Fruit fly (Drosophila melanogaster) whole organism, embryonic: Measurements from ENCODE around the gene sNPF-R.

ENCODE experiments used
- Adf1 ChIP-seq: fragments of 200-800 bp; sonication (Bioruptor generic); IDR thresholded peaks from 2 replicates; pipeline ENCODE4 v1.3.6; 2022; ENCODE audit warnings: missing biosample characterization, missing genetic modification characterization
- CG12219 ChIP-seq: fragments of 200-800 bp; sonication (Bioruptor generic); optimal IDR thresholded peaks from 3 replicates; lab custom pipeline; 2018; ENCODE audit warnings: missing biosample characterization, mild to moderate bottlenecking, missing genetic modification characterization
- CG12391 ChIP-seq: fragments of 200-800 bp; sonication (Bioruptor generic); optimal IDR thresholded peaks from 3 replicates; lab custom pipeline; 2018; ENCODE audit warnings: missing biosample characterization, mild to moderate bottlenecking, missing genetic modification characterization, moderate library complexity
- CG12942 ChIP-seq: fragments of 200-800 bp; sonication (Bioruptor generic); optimal IDR thresholded peaks from 3 replicates; lab custom pipeline; 2016; ENCODE audit warnings: missing biosample characterization, missing genetic modification characterization
- CG13287 ChIP-seq: fragments of 200-800 bp; sonication (Bioruptor generic); IDR thresholded peaks from 2 replicates; pipeline ENCODE4 v1.3.6; 2022; ENCODE audit warnings: missing biosample characterization, missing genetic modification characterization; ENCODE audit not compliant: partially characterized antibody
- CG13424 ChIP-seq: fragments of 200-800 bp; sonication (Bioruptor generic); optimal IDR thresholded peaks from 2 replicates; lab custom pipeline; 2019; ENCODE audit warnings: missing biosample characterization, mild to moderate bottlenecking, missing genetic modification characterization, moderate library complexity
- CG15269 ChIP-seq: fragments of 200-800 bp; sonication (Bioruptor generic); optimal IDR thresholded peaks from 2 replicates; lab custom pipeline; 2018; ENCODE audit warnings: missing biosample characterization, mild to moderate bottlenecking, missing genetic modification characterization, moderate library complexity
- CG17328 ChIP-seq: fragments of 200-800 bp; sonication (Bioruptor generic); IDR thresholded peaks from 2 replicates; pipeline ENCODE4 v1.3.6; 2022; ENCODE audit warnings: missing biosample characterization, missing genetic modification characterization
- CG18619 ChIP-seq: fragments of 200-800 bp; sonication (Bioruptor generic); optimal IDR thresholded peaks from 3 replicates; lab custom pipeline; 2017; ENCODE audit warnings: missing biosample characterization, mild to moderate bottlenecking, missing genetic modification characterization
- CG2199 ChIP-seq: fragments of 200-800 bp; sonication (Bioruptor generic); IDR thresholded peaks from 3 replicates; pipeline ENCODE4 v1.3.6; 2022; ENCODE audit warnings: missing biosample characterization, missing genetic modification characterization
- CG30403 ChIP-seq: fragments of 200-800 bp; sonication (Bioruptor generic); optimal IDR thresholded peaks from 3 replicates; lab custom pipeline; 2016; ENCODE audit warnings: missing biosample characterization, missing genetic modification characterization
- CG31441 ChIP-seq: fragments of 200-800 bp; sonication (Bioruptor generic); IDR thresholded peaks from 2 replicates; pipeline ENCODE4 v1.3.6; 2022; ENCODE audit warnings: missing biosample characterization, missing genetic modification characterization
- CG32532 ChIP-seq: fragments of 200-800 bp; sonication (Bioruptor generic); IDR thresholded peaks from 2 replicates; pipeline ENCODE4 v1.3.6; 2022; ENCODE audit warnings: missing biosample characterization, missing genetic modification characterization
- CG34422 ChIP-seq: fragments of 200-800 bp; sonication (Bioruptor generic); IDR thresholded peaks from 3 replicates; pipeline ENCODE4 v1.3.6; 2022; ENCODE audit warnings: missing biosample characterization, missing genetic modification characterization
- CG3847 ChIP-seq: fragments of 200-800 bp; sonication (Bioruptor generic); IDR thresholded peaks from 2 replicates; pipeline ENCODE4 v1.3.6; 2022; ENCODE audit warnings: missing biosample characterization, missing genetic modification characterization
- CG42726 ChIP-seq: fragments of 200-800 bp; sonication (Bioruptor generic); IDR thresholded peaks from 2 replicates; pipeline ENCODE4 v1.3.6; 2022; ENCODE audit warnings: missing biosample characterization, missing genetic modification characterization; ENCODE audit not compliant: partially characterized antibody
- CG7963 ChIP-seq: fragments of 200-800 bp; sonication (Bioruptor generic); IDR thresholded peaks from 3 replicates; pipeline ENCODE4 v1.3.6; 2022; ENCODE audit warnings: missing biosample characterization, missing genetic modification characterization; ENCODE audit not compliant: partially characterized antibody
- CG9797 ChIP-seq: fragments of 200-800 bp; sonication (Bioruptor generic); optimal IDR thresholded peaks from 3 replicates; lab custom pipeline; 2018; ENCODE audit warnings: missing biosample characterization, mild to moderate bottlenecking, missing genetic modification characterization
- D19B ChIP-seq: fragments of 200-800 bp; sonication (Bioruptor generic); optimal IDR thresholded peaks from 2 replicates; lab custom pipeline; 2017; ENCODE audit warnings: missing biosample characterization, mild to moderate bottlenecking, missing genetic modification characterization
- Dll ChIP-seq: fragments of 200-800 bp; sonication (Bioruptor generic); IDR thresholded peaks from 4 replicates; pipeline ENCODE4 v1.3.6; 2022; ENCODE audit warnings: missing biosample characterization, missing genetic modification characterization; ENCODE audit not compliant: partially characterized antibody
- Dp ChIP-seq: fragments of 200-800 bp; sonication (Bioruptor generic); optimal IDR thresholded peaks from 2 replicates; lab custom pipeline; 2018; ENCODE audit warnings: missing biosample characterization, mild to moderate bottlenecking, missing genetic modification characterization, moderate library complexity
- E2f2 ChIP-seq: fragments of 200-800 bp; sonication (Bioruptor generic); IDR thresholded peaks from 2 replicates; pipeline ENCODE4 v1.3.6; 2022; ENCODE audit warnings: missing biosample characterization, missing genetic modification characterization
- Fer3 ChIP-seq: fragments of 200-800 bp; sonication (Bioruptor generic); optimal IDR thresholded peaks from 2 replicates; lab custom pipeline; 2018; ENCODE audit warnings: missing biosample characterization, mild to moderate bottlenecking, missing genetic modification characterization, moderate library complexity
- H2.0 ChIP-seq: fragments of 200-800 bp; sonication (Bioruptor generic); IDR thresholded peaks from 2 replicates; pipeline ENCODE4 v1.3.6; 2022; ENCODE audit warnings: missing biosample characterization, missing genetic modification characterization
- Hr51 ChIP-seq, 2 experiments: fragments of 200-800 bp; sonication (Bioruptor generic); optimal IDR thresholded peaks; 2 replicates in 1 of 2; 3 replicates in 1 of 2; lab custom pipeline; 2016 to 2018; ENCODE audit warnings: missing biosample characterization in 2 of 2, missing genetic modification characterization in 2 of 2, mild to moderate bottlenecking in 1 of 2, moderate library complexity in 1 of 2
- Nf-YA ChIP-seq: fragments of 200-800 bp; sonication (Bioruptor generic); IDR thresholded peaks from 2 replicates; pipeline ENCODE4 v1.3.6; 2022; ENCODE audit warnings: missing biosample characterization, missing genetic modification characterization
- NfI ChIP-seq: fragments of 200-800 bp; sonication (Bioruptor generic); optimal IDR thresholded peaks from 3 replicates; lab custom pipeline; 2018; ENCODE audit warnings: missing biosample characterization, mild to moderate bottlenecking, missing genetic modification characterization, moderate library complexity
- PHDP ChIP-seq: fragments of 200-800 bp; sonication (Bioruptor generic); optimal IDR thresholded peaks from 3 replicates; lab custom pipeline; 2018; ENCODE audit warnings: missing biosample characterization, mild to moderate bottlenecking, missing genetic modification characterization, moderate library complexity
- Sry-δ ChIP-seq: fragments of 200-800 bp; sonication (Bioruptor generic); optimal IDR thresholded peaks from 2 replicates; lab custom pipeline; 2016; ENCODE audit warnings: missing biosample characterization, missing genetic modification characterization
- Trl ChIP-seq, 3 experiments: fragments of >200 bp in 2 of 3; fragments of 200-800 bp in 1 of 3; sonication (Bioruptor generic) in 1 of 3; optimal IDR thresholded peaks; 2 replicates in 1 of 3; 3 replicates in 2 of 3; lab custom pipeline; 2016 to 2017; ENCODE audit warnings: missing biosample characterization in 1 of 3, missing genetic modification characterization in 1 of 3
- amos ChIP-seq: fragments of 200-800 bp; sonication (Bioruptor generic); IDR thresholded peaks from 2 replicates; pipeline ENCODE4 v1.3.6; 2022; ENCODE audit warnings: missing biosample characterization, missing genetic modification characterization; ENCODE audit not compliant: partially characterized antibody
- bbx ChIP-seq: fragments of 200-800 bp; sonication (Bioruptor generic); IDR thresholded peaks from 2 replicates; pipeline ENCODE4 v1.3.6; 2022; ENCODE audit warnings: missing biosample characterization, missing genetic modification characterization; ENCODE audit not compliant: partially characterized antibody
- bsh ChIP-seq, 2 experiments: fragments of 200-800 bp; sonication (Bioruptor generic); optimal IDR thresholded peaks; 2 replicates each; lab custom pipeline; 2017 to 2018; ENCODE audit warnings: mild to moderate bottlenecking in 2 of 2, missing biosample characterization in 2 of 2, missing genetic modification characterization in 2 of 2, moderate library complexity in 1 of 2
- ci ChIP-seq: fragments of 200-800 bp; sonication (Bioruptor generic); IDR thresholded peaks from 3 replicates; pipeline ENCODE4 v1.3.6; 2022; ENCODE audit warnings: missing biosample characterization, missing genetic modification characterization
- dm ChIP-seq: fragments of 200-800 bp; sonication (Bioruptor generic); optimal IDR thresholded peaks from 3 replicates; lab custom pipeline; 2016; ENCODE audit warnings: missing biosample characterization, missing genetic modification characterization
- dpn ChIP-seq, 2 experiments: fragments of 200-800 bp; sonication (Bioruptor generic); optimal IDR thresholded peaks; 3 replicates each; lab custom pipeline; 2016; ENCODE audit warnings: missing biosample characterization in 2 of 2, missing genetic modification characterization in 2 of 2
- eve ChIP-seq, 2 experiments: fragments of >200 bp; optimal IDR thresholded peaks; 2 replicates each; lab custom pipeline; 2017; ENCODE audit warnings: missing biosample characterization in 2 of 2, missing genetic modification characterization in 2 of 2
- gem ChIP-seq: fragments of 200-800 bp; sonication (Bioruptor generic); optimal IDR thresholded peaks from 2 replicates; lab custom pipeline; 2019; ENCODE audit warnings: missing biosample characterization, mild to moderate bottlenecking, missing genetic modification characterization, moderate library complexity
- inv ChIP-seq: fragments of 200-800 bp; sonication (Bioruptor generic); IDR thresholded peaks from 2 replicates; pipeline ENCODE4 v1.3.6; 2022; ENCODE audit warnings: missing biosample characterization, missing genetic modification characterization; ENCODE audit not compliant: partially characterized antibody
- lov ChIP-seq, 2 experiments: fragments of 200-800 bp in 1 of 2; fragments of >200 bp in 1 of 2; sonication (Bioruptor generic) in 1 of 2; IDR thresholded peaks in 1 of 2; optimal IDR thresholded peaks in 1 of 2; 2 replicates in 1 of 2; 3 replicates in 1 of 2; pipeline versions ENCODE4 v1.3.6 to Lab custom; 2017 to 2022; ENCODE audit warnings: missing biosample characterization in 1 of 2, missing genetic modification characterization in 1 of 2
- pzg ChIP-seq: fragments of 200-800 bp; sonication (Bioruptor generic); optimal IDR thresholded peaks from 3 replicates; lab custom pipeline; 2018; ENCODE audit warnings: missing biosample characterization, mild to moderate bottlenecking, missing genetic modification characterization, moderate library complexity
- slbo ChIP-seq: fragments of 200-800 bp; sonication (Bioruptor generic); IDR thresholded peaks from 2 replicates; pipeline ENCODE4 v1.3.6; 2022; ENCODE audit warnings: missing biosample characterization, missing genetic modification characterization
- unc-4 ChIP-seq: fragments of 200-800 bp; sonication (Bioruptor generic); IDR thresholded peaks from 2 replicates; pipeline ENCODE4 v1.3.6; 2022; ENCODE audit warnings: missing biosample characterization, missing genetic modification characterization; ENCODE audit not compliant: partially characterized antibody
- unpg ChIP-seq: fragments of 200-800 bp; sonication (Bioruptor generic); optimal IDR thresholded peaks from 3 replicates; lab custom pipeline; 2018; ENCODE audit warnings: missing biosample characterization, mild to moderate bottlenecking, missing genetic modification characterization, moderate library complexity
- usp ChIP-seq: fragments of >200 bp; optimal IDR thresholded peaks from 2 replicates; lab custom pipeline; 2017; ENCODE audit warnings: missing biosample characterization, missing genetic modification characterization
- vvl ChIP-seq: fragments of 200-800 bp; sonication (Bioruptor generic); IDR thresholded peaks from 2 replicates; pipeline ENCODE4 v1.3.6; 2022; ENCODE audit warnings: missing biosample characterization, missing genetic modification characterization

The sNPF-R gene

dm6 chr3L:20112797-20113368 is 24.1 kb upstream of the sNPF-R start, which contains the start of gene CG14187 (continued):
- TF ChIP-seq CG31441 (0 out of 2 replicates have a peak, but pooled peaks have one; percentile 11), Dll (GFP tag; lab: Robert Waterston, UW) (peak; percentile 63; the same call in 2 of the 4 replicates), vvl (GFP tag; lab: Robert Waterston, UW) (peak; percentile 94), Adf1 (GFP tag; lab: Robert Waterston, UW) (no peak), usp (no peak), unpg (GFP tag; lab: Kevin White, UChicago) (peak; percentile 32), CG13287 (GFP tag; lab: Robert Waterston, UW) (peak; percentile 75), unc-4 (peak; percentile 64), bsh (GFP tag; optimal IDR thresholded peaks at IDR 0.05; lab: Kevin White, UChicago) (peak in 1 of 2 experiments; percentile 36), amos (GFP tag; lab: Robert Waterston, UW) (peak; percentile 79), CG3847 (GFP tag; lab: Robert Waterston, UW) (peak; percentile 37; the same call in 1 of the 2 replicates), gem (tag; lab: Kevin White, UChicago) (peak; percentile 40), H2.0 (GFP tag; lab: Robert Waterston, UW) (peak; percentile 41; the same call in 1 of the 2 replicates), CG42726 (GFP tag; lab: Robert Waterston, UW) (0 out of 2 replicates have a peak, but pooled peaks have one; percentile 26), NfI (GFP tag; lab: Kevin White, UChicago) (no peak), CG17328 (peak; percentile 34; the same call in 1 of the 2 replicates), Trl (optimal IDR thresholded peaks at IDR 0.05; lab: Kevin White, UChicago) (no peak), Trl (GFP tag; optimal IDR thresholded peaks at IDR 0.05; lab: Kevin White, UChicago) (no peak), CG12219 (GFP tag; lab: Kevin White, UChicago) (no peak), inv (GFP tag; lab: Robert Waterston, UW) (peak; percentile 44; the same call in 1 of the 2 replicates), ci (GFP tag; lab: Robert Waterston, UW) (peak; percentile 38; the same call in 1 of the 3 replicates), dm (GFP tag; lab: Kevin White, UChicago) (no peak), Sry-δ (GFP tag; lab: Kevin White, UChicago) (peak; percentile 10), D19B (GFP tag; lab: Kevin White, UChicago) (peak; percentile 22), E2f2 (GFP tag; lab: Robert Waterston, UW) (peak; percentile 87), CG13424 (tag; lab: Kevin White, UChicago) (peak; percentile 28), CG7963 (GFP tag; lab: Robert Waterston, UW) (0 out of 3 replicates have a peak, but pooled peaks have one; percentile 27), CG18619 (GFP tag; lab: Kevin White, UChicago) (no peak), slbo (GFP tag; lab: Robert Waterston, UW) (peak; percentile 55; the same call in 1 of the 2 replicates), dpn (GFP tag; optimal IDR thresholded peaks at IDR 0.05; lab: Kevin White, UChicago) (no peak), Nf-YA (no peak), CG34422 (GFP tag; lab: Robert Waterston, UW) (0 out of 3 replicates have a peak, but pooled peaks have one; percentile 22), lov (optimal IDR thresholded peaks at IDR 0.05; lab: Kevin White, UChicago) (no peak), lov (GFP tag; IDR thresholded peaks at IDR 0.05; lab: Robert Waterston, UW) (no peak), CG15269 (tag; lab: Kevin White, UChicago) (peak; percentile 0), bbx (GFP tag; lab: Robert Waterston, UW) (peak; percentile 53; the same call in 1 of the 2 replicates), CG2199 (GFP tag; lab: Robert Waterston, UW) (no peak), eve (GFP tag; optimal IDR thresholded peaks at IDR 0.05; lab: Kevin White, UChicago) (no peak), CG32532 (GFP tag; lab: Robert Waterston, UW) (peak; percentile 44; the same call in 1 of the 2 replicates), CG12942 (no peak), PHDP (tag; lab: Kevin White, UChicago) (peak; percentile 8), CG12391 (peak; percentile 6), Hr51 (GFP tag; optimal IDR thresholded peaks at IDR 0.05; lab: Kevin White, UChicago) (peak in 1 of 2 experiments; percentile 8), Fer3 (tag; lab: Kevin White, UChicago) (peak; percentile 8), Dp (GFP tag; lab: Kevin White, UChicago) (peak; percentile 74), CG9797 (GFP tag; lab: Kevin White, UChicago) (no peak), CG30403 (GFP tag; lab: Kevin White, UChicago) (no peak), pzg (GFP tag; lab: Kevin White, UChicago) (peak; percentile 20)
